Worm (Caenorhabditis elegans) whole organism, L4/young adult: Measurements from ENCODE around the gene swt-2.
"Not testable (repeated sequence)": the region's sequence is repeated elsewhere in the genome, so short reads cannot be mapped to it uniquely, and the experiment has no call there.

Experiments used
- W03F9.2 ChIP-seq: fragments of 150-350 bp; optimal IDR thresholded peaks from 2 replicates; lab custom pipeline; 2014; ENCODE audit warnings: missing biosample characterization, missing genetic modification characterization
- dao-5 ChIP-seq: sonication (generic microtip); optimal IDR thresholded peaks from 2 replicates; lab custom pipeline; 2016; ENCODE audit warnings: missing genotype, missing genetic modification characterization, moderate library complexity, missing compliant biosample characterization
- him-1 ChIP-seq: sonication (generic microtip); optimal IDR thresholded peaks from 2 replicates; lab custom pipeline; 2016; ENCODE audit warnings: missing genotype, missing genetic modification reagents, missing genetic modification characterization, missing compliant biosample characterization

Gene swt-2

DNA sequence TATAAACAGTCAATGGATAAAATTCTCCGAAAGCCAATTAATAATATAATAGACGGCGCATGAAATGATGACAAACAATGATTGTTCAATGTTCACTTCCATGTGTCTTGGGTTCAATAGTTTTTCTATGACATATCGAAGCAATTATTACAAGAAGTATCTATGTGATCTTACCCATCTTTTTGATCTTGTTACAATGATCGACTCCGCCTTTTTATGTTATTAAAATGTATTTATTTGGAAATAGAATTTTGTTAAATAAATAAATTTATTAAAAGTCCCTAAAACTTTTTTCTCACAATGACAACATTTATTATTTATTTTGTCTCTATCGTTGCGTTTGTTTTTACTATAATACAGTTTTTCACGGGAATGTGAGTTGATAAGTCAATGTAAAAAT is at the start of gene swt-2:
Gene swt-2 (plus strand): TSS at position 301 of the 400 bp plus-strand sequence.
- no peak for TF ChIP-seq him-1
- no peak for TF ChIP-seq dao-5
- no peak for TF ChIP-seq W03F9.2 (tag; lab: Kevin White, UChicago)

DNA sequence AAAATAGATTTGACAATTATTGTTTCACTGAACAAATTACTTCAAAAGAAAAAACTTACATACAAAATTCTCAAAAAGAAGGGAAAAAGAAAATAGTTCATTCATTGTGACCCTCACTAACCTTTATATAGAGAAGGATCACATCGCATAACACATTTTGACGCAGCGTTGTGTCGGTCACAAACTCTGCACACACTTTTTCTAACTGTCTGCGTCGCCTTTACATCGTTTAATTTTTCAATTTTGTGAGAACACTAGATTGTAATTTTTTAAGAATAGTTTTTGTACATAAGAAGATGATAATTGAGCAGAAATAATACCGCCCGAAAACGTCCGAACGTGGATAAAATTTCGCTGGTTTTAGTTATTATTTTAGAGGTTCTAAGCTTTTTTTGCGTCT is 49.0 kb upstream of the swt-2 start, which contains the start of gene C18B10.6:
Gene C18B10.6 (minus strand): TSS at position 101 of the 400 bp plus-strand sequence.
- no peak for TF ChIP-seq dao-5
- TF ChIP-seq him-1: no peak
- TF ChIP-seq W03F9.2 (tag; lab: Kevin White, UChicago): no peak

DNA sequence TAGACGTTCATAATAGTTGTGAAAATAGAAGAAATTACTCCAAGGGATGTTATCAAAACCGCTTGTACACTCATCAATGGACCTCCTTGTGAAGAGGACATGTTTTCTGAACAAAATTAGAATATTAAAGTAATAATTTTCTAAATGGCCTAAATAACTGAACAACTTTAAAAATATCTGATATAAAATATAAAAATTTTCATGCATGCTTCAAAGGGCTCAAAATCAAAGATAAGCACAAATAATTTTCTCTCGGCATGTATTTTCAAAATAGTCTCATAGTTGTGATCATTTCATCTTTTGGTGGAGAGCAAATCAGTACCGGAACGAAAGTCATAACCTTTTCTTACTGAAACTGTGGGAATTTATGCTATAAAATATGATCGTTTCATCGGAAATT is 44.9 kb upstream of the swt-2 start, which contains the start of gene srbc-8:
Gene srbc-8 (minus strand): TSS at position 101 of the 400 bp plus-strand sequence.
- TF ChIP-seq W03F9.2 (tag; lab: Kevin White, UChicago) (no peak), dao-5 (no peak), him-1 (no peak)

- TF ChIP-seq W03F9.2 (tag; lab: Kevin White, UChicago): no peak
- no peak for TF ChIP-seq him-1
- no peak for TF ChIP-seq dao-5
Observed at ce11 chrV:7487518-7487917, 42.4 kb upstream of the swt-2 start, which contains the start of gene srbc-7. TSS of gene srbc-7 (minus strand) at chrV:7487618.

- TF ChIP-seq dao-5 (no peak), him-1 (no peak), W03F9.2 (tag; lab: Kevin White, UChicago) (no peak)
Observed at ce11 chrV:7490340-7490739, 39.6 kb upstream of the swt-2 start, which contains the start of gene srbc-9. TSS of gene srbc-9 (minus strand) at chrV:7490440.

DNA sequence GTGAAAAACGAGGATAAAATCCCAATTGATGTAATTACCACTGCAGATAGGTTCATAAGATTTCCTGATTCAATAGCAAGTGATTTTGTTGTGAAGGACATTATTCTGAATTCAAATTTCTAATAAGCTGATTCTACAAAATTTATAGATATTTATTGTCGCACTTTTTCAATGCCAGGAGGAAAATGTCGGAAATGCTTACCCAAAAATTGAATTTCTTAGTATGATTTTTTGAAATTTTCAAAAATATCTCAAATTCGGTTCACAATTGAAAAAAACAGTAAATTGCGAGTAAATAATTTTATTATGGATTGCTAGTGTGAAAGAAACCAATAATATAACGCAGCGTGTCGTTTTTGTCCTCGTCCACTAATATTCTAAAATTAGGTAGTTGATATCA is 37.0 kb upstream of the swt-2 start, which contains the start of gene srbc-10:
Gene srbc-10 (minus strand): TSS at position 101 of the 400 bp plus-strand sequence.
- TF ChIP-seq dao-5 (no peak), him-1 (no peak)

DNA sequence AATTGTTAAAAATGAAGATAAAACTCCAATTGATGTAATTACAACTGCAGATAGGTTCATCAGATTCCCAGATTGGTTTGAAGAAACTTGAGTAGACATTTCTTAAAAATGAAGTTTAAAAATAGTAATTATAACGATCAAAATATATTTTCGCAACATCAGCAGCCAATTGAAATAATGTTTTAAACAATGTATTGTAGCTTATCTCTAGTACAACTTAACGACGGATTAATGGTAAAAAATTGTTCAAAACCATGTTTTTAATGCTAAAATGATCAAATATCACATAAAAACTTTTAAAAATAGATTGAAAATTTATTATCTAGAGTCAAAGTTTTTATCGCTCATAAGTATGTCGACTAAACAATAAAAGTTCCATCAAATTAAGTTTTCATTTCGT is 34.8 kb upstream of the swt-2 start, which contains the start of gene srbc-11:
Gene srbc-11 (minus strand): TSS at position 101 of the 400 bp plus-strand sequence.
- TF ChIP-seq him-1 (no peak), dao-5 (no peak), W03F9.2 (tag; lab: Kevin White, UChicago) (no peak)

- no peak for TF ChIP-seq W03F9.2 (tag; lab: Kevin White, UChicago)
- TF ChIP-seq him-1: no peak
Observed at ce11 chrV:7497440-7497839, 32.5 kb upstream of the swt-2 start, which contains the start of gene srh-79. TSS of gene srh-79 (plus strand) at chrV:7497740.

ce11 chrV:7501194-7501593 is 28.7 kb upstream of the swt-2 start:
- no peak for TF ChIP-seq him-1

- TF ChIP-seq dao-5 (no peak), W03F9.2 (tag; lab: Kevin White, UChicago) (no peak), him-1 (no peak)
Observed at ce11 chrV:7504271-7504670, 25.7 kb upstream of the swt-2 start, which contains the start of gene srh-229. TSS of gene srh-229 (minus strand) at chrV:7504371.

- no peak for TF ChIP-seq W03F9.2 (tag; lab: Kevin White, UChicago)
- no peak for TF ChIP-seq him-1
- TF ChIP-seq dao-5: no peak
Observed at ce11 chrV:7506207-7506606, 23.7 kb upstream of the swt-2 start.

ce11 chrV:7508566-7509044 is 21.3 kb upstream of the swt-2 start, which contains the start of the genes str-31 and nhr-172:
TSS of gene str-31 (minus strand) at chrV:7508666.
TSS of gene nhr-172 (plus strand) at chrV:7508994.
- no peak for TF ChIP-seq W03F9.2 (tag; lab: Kevin White, UChicago)
- TF ChIP-seq dao-5: no peak
- no peak for TF ChIP-seq him-1

DNA sequence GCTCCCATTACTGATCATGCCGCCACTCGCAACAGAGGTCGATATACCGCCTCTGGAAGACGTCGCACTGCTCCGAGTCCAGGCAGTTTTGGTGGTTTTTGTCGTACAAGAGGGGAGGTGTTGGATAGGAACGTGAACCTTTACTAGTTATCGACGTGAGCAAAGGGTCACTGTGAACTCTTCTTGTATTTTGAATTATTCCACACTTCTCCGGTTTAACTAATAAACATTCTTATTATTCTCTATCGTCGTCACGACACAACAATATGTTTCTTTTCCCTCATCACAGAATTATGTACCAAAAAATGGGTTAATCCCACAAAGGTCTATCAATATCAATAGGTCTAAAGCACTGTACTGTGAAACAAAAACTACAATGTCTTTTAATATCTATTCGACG is 18.5 kb upstream of the swt-2 start, which contains the start of gene nhr-171:
Gene nhr-171 (plus strand): TSS at position 301 of the 400 bp plus-strand sequence.
- TF ChIP-seq dao-5; W03F9.2 (tag; lab: Kevin White, UChicago); him-1: not testable (repeated sequence)

DNA sequence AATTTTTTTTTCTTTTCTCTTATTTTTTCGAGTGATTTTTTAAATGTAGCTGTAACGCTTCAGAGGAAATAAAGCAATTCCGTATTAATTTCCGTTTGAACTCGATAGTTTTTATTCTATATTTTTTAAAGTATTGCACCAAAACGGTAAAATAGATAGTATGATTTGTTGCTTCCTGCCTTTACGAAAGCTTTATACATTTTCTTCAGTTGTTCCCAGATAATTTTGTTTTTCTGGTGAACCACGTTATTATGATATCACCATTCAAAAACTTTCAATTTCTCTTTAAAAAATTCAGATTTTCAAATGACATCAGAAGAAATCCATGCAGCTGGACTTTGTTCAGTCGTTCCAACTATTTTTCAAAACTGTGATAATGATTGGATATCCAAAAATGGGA is 15.0 kb upstream of the swt-2 start, which contains the start of gene srb-18:
Gene srb-18 (plus strand): TSS at position 301 of the 400 bp plus-strand sequence.
- TF ChIP-seq dao-5 (no peak), W03F9.2 (tag; lab: Kevin White, UChicago) (no peak), him-1 (no peak)

- TF ChIP-seq dao-5: no peak
- TF ChIP-seq him-1: no peak
- TF ChIP-seq W03F9.2 (tag; lab: Kevin White, UChicago): no peak
Observed at ce11 chrV:7520077-7520476, 9.9 kb upstream of the swt-2 start, which contains the start of gene srb-19. TSS of gene srb-19 (minus strand) at chrV:7520177.
